Worm (Caenorhabditis elegans) whole organism, young adult: Measurements from ENCODE around the gene R04B5.1.
A peak's percentile ranks its signal among the peaks of the same experiment; 100 is the strongest.

Experiments used
- B0261.1 ChIP-seq: sonication (generic microtip); optimal IDR thresholded peaks from 2 replicates; lab custom pipeline; 2016; ENCODE audit warnings: mild to moderate bottlenecking, missing genetic modification characterization, moderate library complexity, missing compliant biosample characterization
- B0336.3 ChIP-seq: fragments of 200-800 bp; sonication (Bioruptor generic); IDR thresholded peaks from 2 replicates; pipeline ENCODE4 v1.3.6; 2022; ENCODE audit warnings: missing genetic modification characterization, missing compliant biosample characterization
- C17E4.6 ChIP-seq: fragments of 200-800 bp; sonication (Bioruptor generic); IDR thresholded peaks from 2 replicates; pipeline ENCODE4 v1.3.6; 2022; ENCODE audit warnings: missing genetic modification reagents, missing genetic modification characterization, missing compliant biosample characterization
- D2030.7 ChIP-seq: fragments of 200-800 bp; sonication (Bioruptor generic); IDR thresholded peaks from 2 replicates; pipeline ENCODE4 v1.3.6; 2022; ENCODE audit warnings: missing genetic modification reagents, missing genetic modification characterization, missing compliant biosample characterization
- F23B12.7 ChIP-seq: sonication (generic microtip); optimal IDR thresholded peaks from 2 replicates; lab custom pipeline; 2017; ENCODE audit warnings: missing genetic modification characterization, mild to moderate bottlenecking, missing compliant biosample characterization, antibody characterized with exemption, moderate library complexity; ENCODE audit not compliant: insufficient read depth
- F37B4.10 ChIP-seq: fragments of 200-800 bp; sonication (Bioruptor generic); IDR thresholded peaks from 2 replicates; pipeline ENCODE4 v1.3.6; 2022; ENCODE audit warnings: missing genetic modification characterization, missing compliant biosample characterization
- F57C9.4 ChIP-seq: sonication (generic microtip); optimal IDR thresholded peaks from 2 replicates; lab custom pipeline; 2017; ENCODE audit warnings: mild to moderate bottlenecking, missing genetic modification characterization, missing compliant biosample characterization
- Y79H2A.3 ChIP-seq: fragments of 200-800 bp; sonication (Bioruptor generic); conservative IDR thresholded peaks from 2 replicates; pipeline ENCODE4 v1.3.6; 2022; ENCODE audit warnings: missing genetic modification reagents, missing genetic modification characterization, missing compliant biosample characterization
- ZK185.1 ChIP-seq: sonication (generic microtip); optimal IDR thresholded peaks from 2 replicates; lab custom pipeline; 2016; ENCODE audit warnings: mild to moderate bottlenecking, missing genetic modification characterization, missing compliant biosample characterization; ENCODE audit not compliant: poor library complexity, severe bottlenecking
- attf-5 ChIP-seq: fragments of 200-800 bp; sonication (Bioruptor generic); optimal IDR thresholded peaks from 2 replicates; lab custom pipeline; 2018; ENCODE audit warnings: mild to moderate bottlenecking, missing genetic modification characterization, missing compliant biosample characterization
- bed-2 ChIP-seq: fragments of 200-800 bp; sonication (Bioruptor generic); IDR thresholded peaks from 2 replicates; pipeline ENCODE4 v1.3.6; 2022; ENCODE audit warnings: missing genetic modification reagents, missing genetic modification characterization, missing compliant biosample characterization
- cebp-1 ChIP-seq, 2 experiments: fragments of 200-800 bp in 1 of 2; sonication (Bioruptor generic) in 1 of 2; sonication (generic microtip) in 1 of 2; IDR thresholded peaks in 1 of 2; optimal IDR thresholded peaks in 1 of 2; 2 replicates each; pipeline versions ENCODE4 v1.3.6 to Lab custom; 2017 to 2022; ENCODE audit warnings: missing compliant biosample characterization in 2 of 2, missing genetic modification characterization in 2 of 2, mild to moderate bottlenecking in 1 of 2, missing genetic modification reagents in 1 of 2, moderate library complexity in 1 of 2
- cebp-2 ChIP-seq: fragments of 200-800 bp; sonication (Bioruptor generic); IDR thresholded peaks from 2 replicates; pipeline ENCODE4 v1.3.6; 2022; ENCODE audit warnings: missing genetic modification characterization, missing compliant biosample characterization
- ceh-100 ChIP-seq: fragments of 200-800 bp; sonication (Bioruptor generic); IDR thresholded peaks from 2 replicates; pipeline ENCODE4 v1.3.6; 2022; ENCODE audit warnings: missing genetic modification reagents, missing genetic modification characterization, missing compliant biosample characterization
- ceh-40 ChIP-seq: fragments of 200-800 bp; sonication (Bioruptor generic); IDR thresholded peaks from 2 replicates; pipeline ENCODE4 v1.3.6; 2022; ENCODE audit warnings: missing genetic modification characterization, missing compliant biosample characterization
- ceh-79 ChIP-seq: sonication (generic microtip); optimal IDR thresholded peaks from 2 replicates; lab custom pipeline; 2017; ENCODE audit warnings: mild to moderate bottlenecking, missing genetic modification characterization, missing compliant biosample characterization
- dox-1 ChIP-seq: fragments of 200-800 bp; sonication (Bioruptor generic); IDR thresholded peaks from 2 replicates; pipeline ENCODE4 v1.3.6; 2022; ENCODE audit warnings: missing genetic modification reagents, missing genetic modification characterization, missing compliant biosample characterization
- egrh-3 ChIP-seq: fragments of 200-800 bp; sonication (Bioruptor generic); IDR thresholded peaks from 2 replicates; pipeline ENCODE4 v1.3.6; 2022; ENCODE audit warnings: missing genetic modification reagents, missing genetic modification characterization, missing compliant biosample characterization
- gei-17 ChIP-seq: fragments of 200-800 bp; sonication (Bioruptor generic); optimal IDR thresholded peaks from 2 replicates; lab custom pipeline; 2018; ENCODE audit warnings: mild to moderate bottlenecking, missing genetic modification characterization, missing compliant biosample characterization
- him-1 ChIP-seq: sonication (generic microtip); optimal IDR thresholded peaks from 2 replicates; lab custom pipeline; 2016; ENCODE audit warnings: missing genotype, missing genetic modification reagents, missing genetic modification characterization, missing compliant biosample characterization
- hlh-26 ChIP-seq: fragments of 200-800 bp; sonication (Bioruptor generic); conservative IDR thresholded peaks from 2 replicates; pipeline ENCODE4 v1.3.6; 2022; ENCODE audit warnings: missing genetic modification reagents, missing genetic modification characterization, missing compliant biosample characterization
- hmg-20 ChIP-seq: fragments of 200-800 bp; sonication (Bioruptor generic); IDR thresholded peaks from 2 replicates; pipeline ENCODE4 v1.3.6; 2022; ENCODE audit warnings: missing genetic modification reagents, missing genetic modification characterization, missing compliant biosample characterization
- hrde-1 ChIP-seq: sonication (generic microtip); optimal IDR thresholded peaks from 2 replicates; lab custom pipeline; 2016; ENCODE audit warnings: missing genetic modification characterization, mild to moderate bottlenecking, missing compliant biosample characterization, moderate library complexity, missing genotype, missing genetic modification reagents, borderline replicate concordance
- hsf-1 ChIP-seq: fragments of 200-800 bp; sonication (Bioruptor generic); IDR thresholded peaks from 2 replicates; pipeline ENCODE4 v1.3.6; 2022; ENCODE audit warnings: missing genetic modification reagents, missing genetic modification characterization, missing compliant biosample characterization
- lag-1 ChIP-seq: fragments of 200-800 bp; sonication (Bioruptor generic); IDR thresholded peaks from 2 replicates; pipeline ENCODE4 v1.3.6; 2022; ENCODE audit warnings: missing genetic modification reagents, missing genetic modification characterization, missing compliant biosample characterization
- let-526 ChIP-seq: fragments of 200-800 bp; sonication (Bioruptor generic); IDR thresholded peaks from 2 replicates; pipeline ENCODE4 v1.3.6; 2022; ENCODE audit warnings: missing genetic modification reagents, missing genetic modification characterization, missing compliant biosample characterization
- lin-26 ChIP-seq: fragments of 200-800 bp; sonication (Bioruptor generic); IDR thresholded peaks from 2 replicates; pipeline ENCODE4 v1.3.6; 2022; ENCODE audit warnings: missing genetic modification reagents, missing genetic modification characterization, missing compliant biosample characterization
- madf-10 ChIP-seq: sonication (generic microtip); optimal IDR thresholded peaks from 2 replicates; lab custom pipeline; 2016; ENCODE audit warnings: mild to moderate bottlenecking, missing genetic modification characterization, missing compliant biosample characterization
- madf-3 ChIP-seq: fragments of 200-800 bp; sonication (Bioruptor generic); IDR thresholded peaks from 2 replicates; pipeline ENCODE4 v1.3.6; 2022; ENCODE audit warnings: missing genetic modification reagents, missing genetic modification characterization, missing compliant biosample characterization
- nhr-80 ChIP-seq: sonication (generic microtip); optimal IDR thresholded peaks from 2 replicates; lab custom pipeline; 2016; ENCODE audit warnings: missing genetic modification characterization, missing compliant biosample characterization
- nhr-90 ChIP-seq: sonication (generic microtip); optimal IDR thresholded peaks from 2 replicates; lab custom pipeline; 2016; ENCODE audit warnings: missing genotype, mild to moderate bottlenecking, missing genetic modification characterization, missing compliant biosample characterization
- rec-8 ChIP-seq, 2 experiments: sonication (generic microtip); optimal IDR thresholded peaks; 2 replicates each; lab custom pipeline; 2016; ENCODE audit warnings: mild to moderate bottlenecking in 2 of 2, missing genetic modification characterization in 2 of 2, missing genetic modification reagents in 2 of 2, missing genotype in 2 of 2, missing biosample characterization in 1 of 2, missing compliant biosample characterization in 1 of 2, moderate library complexity in 1 of 2
- repo-1 ChIP-seq: sonication (generic microtip); optimal IDR thresholded peaks from 2 replicates; lab custom pipeline; 2017; ENCODE audit warnings: mild to moderate bottlenecking, missing genetic modification characterization, missing compliant biosample characterization
- tbx-9 ChIP-seq: sonication (generic microtip); optimal IDR thresholded peaks from 2 replicates; lab custom pipeline; 2016; ENCODE audit warnings: borderline replicate concordance, missing genetic modification characterization, inconsistent platforms, missing compliant biosample characterization
- unc-62 ChIP-seq: fragments of 150-350 bp; optimal IDR thresholded peaks from 2 replicates; lab custom pipeline; 2014; ENCODE audit warnings: missing biosample characterization, missing genetic modification reagents, missing genetic modification characterization
- zfh-2 ChIP-seq: fragments of 200-800 bp; sonication (Bioruptor generic); conservative IDR thresholded peaks from 2 replicates; pipeline ENCODE4 v1.3.6; 2022; ENCODE audit warnings: missing genetic modification reagents, missing genetic modification characterization, missing compliant biosample characterization
- zim-3 ChIP-seq: sonication (generic microtip); optimal IDR thresholded peaks from 2 replicates; lab custom pipeline; 2017; ENCODE audit warnings: mild to moderate bottlenecking, missing genetic modification characterization, moderate library complexity, missing compliant biosample characterization

R04B5.1 gene

DNA sequence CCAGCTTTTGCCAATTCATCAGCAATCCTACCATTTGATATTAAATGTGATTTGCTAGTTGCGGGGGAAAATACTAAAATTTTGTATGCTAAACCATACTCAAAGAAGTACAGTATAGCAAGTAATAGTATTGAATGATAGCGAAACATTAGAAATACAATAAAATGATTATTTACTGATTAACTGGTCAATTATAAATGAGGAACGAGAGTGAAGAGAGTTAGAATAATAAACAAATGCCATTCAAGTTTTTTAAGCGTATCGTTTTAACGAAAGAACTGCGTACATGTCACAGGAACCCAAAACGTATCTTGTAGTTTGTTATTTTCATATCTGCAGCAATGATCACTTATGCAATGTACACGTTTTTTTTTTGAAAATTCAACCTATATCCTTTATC, 20.3 kb upstream of the R04B5.1 start, which contains the start of gene ugt-47:
Gene ugt-47, minus strand, starts transcription at position 169 of the 400 bp plus-strand sequence.
- no peak for TF ChIP-seq zim-3 (tag; lab: Kevin White, UChicago)
- no peak for TF ChIP-seq B0336.3 (GFP tag; lab: Robert Waterston, UW)
- TF ChIP-seq madf-3 (GFP tag; lab: Robert Waterston, UW), result no peak
- no peak for TF ChIP-seq hlh-26 (GFP tag; lab: Robert Waterston, UW)
- no peak for TF ChIP-seq ceh-79 (tag; lab: Kevin White, UChicago)
- TF ChIP-seq unc-62 (GFP tag; lab: Kevin White, UChicago), result peak; percentile 14
- TF ChIP-seq ceh-40 (GFP tag; lab: Robert Waterston, UW), result no peak
- no peak for TF ChIP-seq hmg-20
- no peak for TF ChIP-seq cebp-1 (GFP tag; IDR thresholded peaks at IDR 0.05; lab: Robert Waterston, UW)
- TF ChIP-seq cebp-1 (tag; optimal IDR thresholded peaks at IDR 0.05; lab: Kevin White, UChicago), result no peak
- TF ChIP-seq zfh-2 (GFP tag; lab: Robert Waterston, UW), result no peak
- TF ChIP-seq ceh-100 (GFP tag; lab: Robert Waterston, UW), result no peak
- no peak for TF ChIP-seq attf-5 (GFP tag; lab: Kevin White, UChicago)
- no peak for TF ChIP-seq tbx-9 (tag; lab: Kevin White, UChicago)
- no peak for TF ChIP-seq gei-17 (GFP tag; lab: Kevin White, UChicago)
- no peak for TF ChIP-seq C17E4.6 (GFP tag; lab: Robert Waterston, UW)
- no peak for TF ChIP-seq cebp-2
- TF ChIP-seq nhr-80 (tag; lab: Kevin White, UChicago), result peak; percentile 52
- no peak for TF ChIP-seq hsf-1 (GFP tag; lab: Robert Waterston, UW)

DNA sequence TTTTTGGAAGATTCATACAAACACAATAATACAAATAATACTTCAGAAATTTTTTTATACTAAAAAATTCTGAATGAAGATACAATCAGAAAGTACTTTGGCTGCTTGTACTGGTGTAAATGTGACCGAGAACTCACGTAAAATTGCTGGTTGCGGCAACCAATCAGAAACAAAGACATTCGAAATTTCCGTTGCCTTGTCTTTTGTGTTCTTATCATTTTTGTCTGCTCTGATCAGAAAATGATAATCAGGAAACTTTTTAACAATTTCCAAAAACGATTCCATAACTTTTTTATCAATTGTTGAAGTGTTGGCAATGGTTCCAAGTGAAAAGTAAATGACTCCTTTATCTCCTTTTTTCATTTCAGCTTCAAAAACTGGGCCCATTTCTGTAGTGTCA, 18.8 kb upstream of the R04B5.1 start:
- TF ChIP-seq rec-8 (tag; optimal IDR thresholded peaks at IDR 0.05; lab: Kevin White, UChicago), result no peak
- peak; percentile 62 for TF ChIP-seq nhr-80 (tag; lab: Kevin White, UChicago)

DNA sequence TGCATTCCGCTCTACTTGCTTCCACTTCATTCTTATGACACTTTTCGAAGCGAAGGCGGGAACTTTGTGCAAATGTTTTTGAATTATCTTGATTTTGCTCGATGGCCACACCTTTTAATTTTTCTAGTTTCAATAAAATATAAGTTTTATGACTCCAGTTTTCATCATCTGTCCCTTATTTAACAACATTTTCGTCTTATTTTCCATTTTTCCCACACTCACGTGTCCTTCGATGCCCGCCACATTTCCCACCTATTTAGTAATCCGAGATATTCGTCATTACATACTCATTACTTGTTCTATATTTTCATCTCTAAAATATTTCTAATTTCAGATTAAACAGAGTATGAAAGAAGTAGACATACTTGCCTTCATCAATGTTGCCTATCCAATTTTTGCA, 16.2 kb upstream of the R04B5.1 start, which contains the start of gene srd-49:
Gene srd-49, plus strand, starts transcription at position 301 of the 400 bp plus-strand sequence.
- TF ChIP-seq hlh-26 (GFP tag; lab: Robert Waterston, UW), result no peak
- TF ChIP-seq bed-2 (GFP tag; lab: Robert Waterston, UW), result no peak
- no peak for TF ChIP-seq egrh-3 (GFP tag; lab: Robert Waterston, UW)
- no peak for TF ChIP-seq madf-10 (tag; lab: Kevin White, UChicago)
- TF ChIP-seq lin-26, result no peak
- TF ChIP-seq F23B12.7, result no peak
- TF ChIP-seq repo-1 (tag; lab: Kevin White, UChicago), result no peak

DNA sequence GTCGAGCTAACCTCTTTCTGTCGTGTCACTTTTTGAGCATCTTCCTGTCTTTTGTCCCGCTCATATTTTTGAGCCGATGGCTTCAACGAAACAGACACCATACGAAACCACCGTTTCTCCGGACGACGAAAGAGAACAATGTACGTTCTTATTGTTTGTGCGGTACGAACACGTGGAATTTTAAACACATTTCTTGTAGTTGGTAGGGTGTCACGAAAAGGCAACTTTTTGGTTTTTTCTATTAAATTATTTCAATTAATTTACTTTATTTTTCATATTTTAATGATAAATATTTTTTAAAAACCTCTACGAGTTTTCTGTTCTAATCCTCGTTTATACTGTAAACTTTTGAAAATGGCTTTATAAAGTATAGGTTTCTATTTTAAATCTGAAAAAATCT, 13.0 kb upstream of the R04B5.1 start, which contains the start of gene R04B5.11:
Gene R04B5.11, minus strand, starts transcription at position 101 of the 400 bp plus-strand sequence.
- TF ChIP-seq D2030.7 (GFP tag; lab: Robert Waterston, UW), result no peak
- TF ChIP-seq let-526 (GFP tag; lab: Robert Waterston, UW), result no peak
- no peak for TF ChIP-seq hlh-26 (GFP tag; lab: Robert Waterston, UW)
- no peak for TF ChIP-seq dox-1
- TF ChIP-seq F57C9.4 (tag; lab: Kevin White, UChicago), result no peak
- no peak for TF ChIP-seq lin-26
- TF ChIP-seq ceh-100 (GFP tag; lab: Robert Waterston, UW), result no peak
- TF ChIP-seq B0261.1 (tag; lab: Kevin White, UChicago), result no peak
- no peak for TF ChIP-seq him-1 (tag; lab: Kevin White, UChicago)
- TF ChIP-seq nhr-90 (tag; lab: Kevin White, UChicago), result no peak
- TF ChIP-seq lag-1 (GFP tag; lab: Robert Waterston, UW), result no peak
- no peak for TF ChIP-seq bed-2 (GFP tag; lab: Robert Waterston, UW)
- no peak for TF ChIP-seq ZK185.1 (tag; lab: Kevin White, UChicago)
- TF ChIP-seq hrde-1 (tag; lab: Kevin White, UChicago), result no peak
- no peak for TF ChIP-seq F37B4.10 (GFP tag; lab: Robert Waterston, UW)
- no peak for TF ChIP-seq Y79H2A.3 (GFP tag; lab: Robert Waterston, UW)
